Fruit fly (Drosophila melanogaster) S2 (cell line): ENCODE results near the gene pygo.

ENCODE experiments used
- CG8478 ChIP-seq: fragments of >200 bp; optimal IDR thresholded peaks from 2 replicates; lab custom pipeline; 2018
- CTCF ChIP-seq, 2 experiments: fragments of >200 bp; optimal IDR thresholded peaks; 2 replicates each; lab custom pipeline; 2018

DNA sequence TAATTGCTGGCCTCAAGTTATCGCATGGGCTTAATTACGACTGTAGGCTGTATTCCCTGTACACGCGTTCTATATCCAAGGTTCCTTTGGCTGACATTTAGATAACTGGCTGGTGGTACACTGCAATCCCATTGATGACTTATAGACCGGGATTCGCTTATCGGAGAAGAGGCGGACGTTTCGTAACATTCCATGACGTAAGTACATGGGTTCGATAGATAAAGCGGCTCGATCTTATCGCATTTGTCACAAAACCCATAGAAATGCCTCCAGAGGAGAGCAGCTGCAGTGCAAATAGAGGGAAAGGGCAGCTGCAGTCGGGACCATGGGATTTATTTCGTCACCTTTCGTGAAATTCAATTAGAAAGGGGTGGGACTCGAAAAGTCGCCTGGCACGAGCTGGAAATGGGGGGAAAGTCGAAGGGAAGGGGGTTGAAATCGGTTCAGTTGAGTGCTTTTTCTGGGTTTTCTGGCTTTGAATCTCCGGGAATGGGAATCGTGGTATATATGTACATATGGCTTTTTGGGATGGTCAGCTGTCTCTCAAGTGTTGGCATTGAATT, 26.9 kb upstream of the pygo start:
- TF ChIP-seq CG8478 (lab: Kevin White, UChicago) (no peak), CTCF (optimal IDR thresholded peaks at IDR 0.05; lab: Kevin White, UChicago) (no peak)
